Fruit fly (Drosophila melanogaster): ENCODE measurements around the gene AhcyL2.

dm6 chr3R:17029796-17030195 lies 47.8 kb upstream of the AhcyL2 start:
- no peak for TF ChIP-seq pad (GFP tag; optimal IDR thresholded peaks at IDR 0.05)
- no peak for TF ChIP-seq toe (GFP tag; optimal IDR thresholded peaks at IDR 0.05)
- TF ChIP-seq Hr96 (GFP tag; optimal IDR thresholded peaks at IDR 0.05) = no peak

Measured in whole organism, adult.